Worm (Caenorhabditis elegans): Measurements from ENCODE around the gene sgt-1.

DNA sequence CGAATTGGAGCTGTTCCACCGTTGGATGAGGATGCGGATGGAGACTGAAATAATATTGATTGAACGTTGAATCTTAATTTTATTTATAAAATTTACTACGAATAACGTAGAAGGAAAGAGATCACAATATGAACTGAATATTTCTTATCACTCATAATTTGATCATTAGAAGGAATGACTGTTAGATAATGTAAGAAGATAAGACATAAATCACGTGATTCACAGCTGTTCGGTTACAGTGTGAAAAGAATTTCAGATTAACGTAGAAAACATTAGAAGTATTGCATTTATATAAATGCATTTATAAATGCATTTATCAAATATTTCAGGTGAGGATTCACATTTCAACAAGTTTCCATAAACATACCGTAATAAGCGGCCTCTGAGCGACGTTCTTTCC, 39.2 kb upstream of the sgt-1 start:
- no peak for TF ChIP-seq ama-1 (optimal IDR thresholded peaks at IDR 0.05)
- TF ChIP-seq zag-1 (tag; optimal IDR thresholded peaks at IDR 0.05), result no peak
- TF ChIP-seq nhr-90 (tag; optimal IDR thresholded peaks at IDR 0.05; ENCODE audit: poor library complexity), result no peak
- TF ChIP-seq nhr-20 (tag; optimal IDR thresholded peaks at IDR 0.05), result no peak
- peak in 1 of 6 experiments; percentile 32 for TF ChIP-seq elt-3 (tag; optimal IDR thresholded peaks at IDR 0.05)
- TF ChIP-seq lin-13 (GFP tag; optimal IDR thresholded peaks at IDR 0.05), result no peak
- TF ChIP-seq mab-9 (GFP tag; IDR thresholded peaks at IDR 0.05), result no peak
- TF ChIP-seq blmp-1 (tag; optimal IDR thresholded peaks at IDR 0.05), result no peak
- TF ChIP-seq hpl-2 (GFP tag; optimal IDR thresholded peaks at IDR 0.05), result no peak

Data from whole organism, L1 larva.